Worm (Caenorhabditis elegans) whole organism, L4 larva: ENCODE measurements around the gene F59E12.17.

Experiments used
- F37D6.2 ChIP-seq: sonication (generic microtip); optimal IDR thresholded peaks from 2 replicates; lab custom pipeline; 2016; ENCODE audit warnings: mild to moderate bottlenecking, missing genetic modification characterization, missing compliant biosample characterization
- T26A8.4 ChIP-seq: fragments of 200-800 bp; sonication (Bioruptor generic); IDR thresholded peaks from 2 replicates; pipeline ENCODE4 v1.3.6; 2022; ENCODE audit warnings: missing genetic modification characterization, missing compliant biosample characterization
- Y48G9A.11 ChIP-seq: fragments of 200-800 bp; sonication (Bioruptor generic); IDR thresholded peaks from 2 replicates; pipeline ENCODE4 v1.3.6; 2022; ENCODE audit warnings: missing genetic modification reagents, missing genetic modification characterization, missing compliant biosample characterization
- aha-1 ChIP-seq: fragments of 150-350 bp; peaks from one replicate; lab custom pipeline; 2014; ENCODE audit warnings: missing biosample characterization, missing genetic modification characterization
- ama-1 ChIP-seq: fragments of 150-350 bp; optimal IDR thresholded peaks from 2 replicates; lab custom pipeline; 2014; ENCODE audit warnings: inconsistent platforms, mixed read lengths
- arid-1 ChIP-seq: fragments of 200-800 bp; sonication (Bioruptor generic); conservative IDR thresholded peaks from 2 replicates; pipeline ENCODE4 v1.3.6; 2022; ENCODE audit warnings: missing genetic modification reagents, missing genetic modification characterization, missing compliant biosample characterization
- ceh-28 ChIP-seq: fragments of 150-350 bp; optimal IDR thresholded peaks from 2 replicates; lab custom pipeline; 2014; ENCODE audit warnings: missing biosample characterization, missing genetic modification reagents, missing genetic modification characterization
- ceh-44 ChIP-seq: fragments of 200-800 bp; sonication (Bioruptor generic); IDR thresholded peaks from 2 replicates; pipeline ENCODE4 v1.3.6; 2022; ENCODE audit warnings: missing genetic modification reagents, missing genetic modification characterization, missing compliant biosample characterization
- ceh-82 ChIP-seq: sonication (generic microtip); optimal IDR thresholded peaks from 2 replicates; lab custom pipeline; 2017; ENCODE audit warnings: missing biosample characterization, missing genetic modification characterization
- daf-12 ChIP-seq: fragments of 150-350 bp; optimal IDR thresholded peaks from 2 replicates; lab custom pipeline; 2014; ENCODE audit warnings: missing biosample characterization, missing genetic modification reagents, missing genetic modification characterization
- daf-19 ChIP-seq: fragments of 200-800 bp; sonication (Bioruptor generic); conservative IDR thresholded peaks from 2 replicates; pipeline ENCODE4 v1.3.6; 2022; ENCODE audit warnings: missing genetic modification characterization, missing compliant biosample characterization
- dmd-8 ChIP-seq: fragments of 200-800 bp; sonication (Bioruptor generic); IDR thresholded peaks from 2 replicates; pipeline ENCODE4 v1.3.6; 2022; ENCODE audit warnings: missing genetic modification characterization, missing compliant biosample characterization
- dpl-1 ChIP-seq: fragments of 150-350 bp; optimal IDR thresholded peaks from 2 replicates; lab custom pipeline; 2014; ENCODE audit warnings: missing biosample characterization, missing genetic modification reagents, missing genetic modification characterization
- fkh-10 ChIP-seq: fragments of 150-350 bp; optimal IDR thresholded peaks from 2 replicates; lab custom pipeline; 2014; ENCODE audit warnings: missing biosample characterization, missing genetic modification reagents, missing genetic modification characterization
- gei-8 ChIP-seq: fragments of 200-800 bp; sonication (Bioruptor generic); optimal IDR thresholded peaks from 2 replicates; lab custom pipeline; 2018; ENCODE audit warnings: mild to moderate bottlenecking, missing genetic modification characterization, missing compliant biosample characterization
- hif-1 ChIP-seq, 2 experiments: sonication (generic microtip); optimal IDR thresholded peaks; 2 replicates each; lab custom pipeline; 2016 to 2017; ENCODE audit warnings: missing compliant biosample characterization in 2 of 2, missing genetic modification characterization in 2 of 2, missing genetic modification reagents in 2 of 2, missing genotype in 2 of 2, mild to moderate bottlenecking in 1 of 2
- hlh-11 ChIP-seq: fragments of 200-800 bp; sonication (Bioruptor generic); optimal IDR thresholded peaks from 2 replicates; lab custom pipeline; 2018; ENCODE audit warnings: mild to moderate bottlenecking, missing genetic modification characterization, missing compliant biosample characterization
- hlh-30 ChIP-seq: sonication (generic microtip); optimal IDR thresholded peaks from 2 replicates; lab custom pipeline; 2017; ENCODE audit warnings: antibody characterized with exemption, mild to moderate bottlenecking, missing genetic modification characterization, missing compliant biosample characterization; ENCODE audit not compliant: insufficient read depth
- hmg-1.1 ChIP-seq: fragments of 200-800 bp; sonication (Bioruptor generic); IDR thresholded peaks from 2 replicates; pipeline ENCODE4 v1.3.6; 2022; ENCODE audit warnings: missing genetic modification reagents, missing genetic modification characterization, missing compliant biosample characterization
- lin-15B ChIP-seq: fragments of 150-350 bp; sonication (generic microtip); optimal IDR thresholded peaks from 3 replicates; lab custom pipeline; 2014; ENCODE audit warnings: missing biosample characterization, missing genetic modification characterization
- lin-38 ChIP-seq: fragments of 200-800 bp; sonication (Bioruptor generic); IDR thresholded peaks from 2 replicates; pipeline ENCODE4 v1.3.6; 2022; ENCODE audit warnings: missing genetic modification reagents, missing genetic modification characterization, missing compliant biosample characterization
- lir-3 ChIP-seq: sonication (generic microtip); optimal IDR thresholded peaks from 2 replicates; lab custom pipeline; 2016; ENCODE audit warnings: mild to moderate bottlenecking, missing genetic modification characterization, missing compliant biosample characterization
- lsy-2 ChIP-seq, 2 experiments: fragments of 150-350 bp in 1 of 2; sonication (generic microtip) in 1 of 2; optimal IDR thresholded peaks; 2 replicates each; lab custom pipeline; 2014 to 2017; ENCODE audit warnings: missing biosample characterization in 2 of 2, missing genetic modification characterization in 2 of 2
- mdl-1 ChIP-seq, 2 experiments: fragments of 150-350 bp in 1 of 2; sonication (generic microtip) in 1 of 2; optimal IDR thresholded peaks; 2 replicates each; lab custom pipeline; 2014 to 2017; ENCODE audit warnings: missing biosample characterization in 2 of 2, missing genetic modification characterization in 2 of 2
- mes-2 ChIP-seq: sonication (generic microtip); optimal IDR thresholded peaks from 2 replicates; lab custom pipeline; 2016; ENCODE audit warnings: missing genotype, mild to moderate bottlenecking, missing genetic modification characterization, missing compliant biosample characterization; ENCODE audit not compliant: poor library complexity, severe bottlenecking
- nhr-10 ChIP-seq: fragments of 150-350 bp; optimal IDR thresholded peaks from 2 replicates; lab custom pipeline; 2014; ENCODE audit warnings: missing biosample characterization, missing genetic modification characterization
- nhr-102 ChIP-seq: sonication (generic microtip); optimal IDR thresholded peaks from 2 replicates; lab custom pipeline; 2016; ENCODE audit warnings: mild to moderate bottlenecking, missing genetic modification characterization, moderate library complexity, missing compliant biosample characterization
- nhr-237 ChIP-seq: sonication (generic microtip); optimal IDR thresholded peaks from 2 replicates; lab custom pipeline; 2017; ENCODE audit warnings: missing biosample characterization, missing genetic modification characterization
- nhr-25 ChIP-seq: sonication (generic microtip); optimal IDR thresholded peaks from 2 replicates; lab custom pipeline; 2017; ENCODE audit warnings: missing genetic modification characterization, mild to moderate bottlenecking, missing compliant biosample characterization, antibody characterized with exemption, moderate library complexity, borderline replicate concordance; ENCODE audit not compliant: insufficient read depth
- nhr-28 ChIP-seq: fragments of 150-350 bp; optimal IDR thresholded peaks from 2 replicates; lab custom pipeline; 2014; ENCODE audit warnings: missing biosample characterization, missing genetic modification characterization
- nhr-41 ChIP-seq: fragments of 200-800 bp; sonication (Bioruptor generic); IDR thresholded peaks from 2 replicates; pipeline ENCODE4 v1.3.6; 2022; ENCODE audit warnings: missing genetic modification reagents, missing genetic modification characterization, missing compliant biosample characterization
- nhr-6 ChIP-seq: fragments of 150-350 bp; optimal IDR thresholded peaks from 2 replicates; lab custom pipeline; 2014; ENCODE audit warnings: missing biosample characterization, missing genetic modification characterization
- nhr-77 ChIP-seq: fragments of 150-350 bp; optimal IDR thresholded peaks from 2 replicates; lab custom pipeline; 2014; ENCODE audit warnings: missing biosample characterization, missing genetic modification characterization
- pha-4 ChIP-seq, 2 experiments: fragments of 150-350 bp in 1 of 2; fragments of 200-800 bp in 1 of 2; sonication (Bioruptor generic) in 1 of 2; IDR thresholded peaks in 1 of 2; optimal IDR thresholded peaks in 1 of 2; 2 replicates each; pipeline versions ENCODE4 v1.3.6 to Lab custom; 2014 to 2022; ENCODE audit warnings: missing genetic modification characterization in 2 of 2, missing genetic modification reagents in 2 of 2, missing biosample characterization in 1 of 2, missing compliant biosample characterization in 1 of 2
- pqm-1 ChIP-seq: sonication (generic microtip); optimal IDR thresholded peaks from 2 replicates; lab custom pipeline; 2017; ENCODE audit warnings: missing biosample characterization, missing genetic modification characterization
- rbr-2 ChIP-seq: sonication (generic microtip); optimal IDR thresholded peaks from 2 replicates; lab custom pipeline; 2016; ENCODE audit warnings: missing genotype, missing genetic modification characterization, missing compliant biosample characterization
- skn-1 ChIP-seq: fragments of 150-350 bp; optimal IDR thresholded peaks from 2 replicates; lab custom pipeline; 2014; ENCODE audit warnings: missing biosample characterization, missing genetic modification characterization
- spr-3 ChIP-seq: fragments of 200-800 bp; sonication (Bioruptor generic); optimal IDR thresholded peaks from 2 replicates; lab custom pipeline; 2018; ENCODE audit warnings: mild to moderate bottlenecking, missing genetic modification characterization, missing compliant biosample characterization
- unc-130 ChIP-seq: sonication (generic microtip); optimal IDR thresholded peaks from 2 replicates; lab custom pipeline; 2016; ENCODE audit warnings: missing genetic modification reagents, missing genetic modification characterization, missing compliant biosample characterization
- unc-62 ChIP-seq, 3 experiments: fragments of 150-350 bp in 1 of 3; sonication (generic microtip); optimal IDR thresholded peaks in 2 of 3; peaks in 1 of 3; 1 replicate in 1 of 3; 2 replicates in 2 of 3; lab custom pipeline; 2014 to 2017; ENCODE audit warnings: missing biosample characterization in 3 of 3, missing genetic modification characterization in 3 of 3, missing genetic modification reagents in 3 of 3, missing genotype in 1 of 3
- vab-7 ChIP-seq: fragments of 200-800 bp; sonication (Bioruptor generic); IDR thresholded peaks from 2 replicates; pipeline ENCODE4 v1.3.6; 2022; ENCODE audit warnings: missing genetic modification reagents, missing genetic modification characterization, missing compliant biosample characterization
- zip-2 ChIP-seq: fragments of 150-350 bp; optimal IDR thresholded peaks from 2 replicates; lab custom pipeline; 2014; ENCODE audit warnings: missing biosample characterization, missing genetic modification characterization
- ztf-11 ChIP-seq: fragments of 150-350 bp; optimal IDR thresholded peaks from 2 replicates; lab custom pipeline; 2014; ENCODE audit warnings: missing biosample characterization, missing genetic modification characterization

F59E12.17 gene

DNA sequence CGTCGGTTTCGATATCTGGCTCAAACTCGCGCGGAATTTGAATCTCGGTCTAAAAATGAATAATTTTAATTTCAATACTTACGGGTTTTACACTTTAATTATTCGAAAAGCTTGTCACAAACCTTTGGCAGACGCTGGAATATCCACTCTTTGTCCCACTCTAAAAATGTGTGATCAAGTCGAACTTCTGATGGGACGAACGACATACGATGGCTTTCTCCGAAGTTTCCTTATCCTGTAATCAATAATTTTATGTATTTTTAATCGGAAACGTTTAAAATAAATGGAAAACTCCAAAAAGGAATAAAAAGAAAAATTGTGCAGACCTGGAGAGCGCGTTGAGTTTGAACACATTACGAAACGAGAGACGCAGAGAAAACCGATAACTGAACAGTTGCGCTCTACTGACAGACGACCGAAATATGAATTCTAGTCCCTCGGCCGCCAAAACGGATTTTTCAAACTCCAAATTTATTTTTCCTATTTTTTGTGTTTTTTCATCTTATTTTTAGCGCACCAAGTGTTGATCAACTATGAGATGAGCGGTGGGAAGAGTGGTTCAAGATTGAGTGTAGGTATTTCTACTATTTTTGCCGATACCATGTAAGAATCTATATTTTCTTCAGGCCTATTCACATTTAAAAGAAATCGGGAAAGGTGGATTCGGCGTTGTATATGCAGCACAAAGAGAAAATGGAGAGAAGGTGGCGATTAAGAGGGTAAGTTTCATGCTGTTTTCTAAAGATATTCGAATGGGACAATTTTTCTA is at the start of gene F59E12.17, which contains the start of the genes sam-4 and zyg-1:
Gene F59E12.17 (minus strand): TSS at position 235 of the 769 bp plus-strand sequence.
Gene sam-4 (minus strand): TSS at position 51 of the 769 bp plus-strand sequence.
Gene zyg-1 (plus strand): TSS at position 513 of the 769 bp plus-strand sequence.
- no peak for TF ChIP-seq nhr-25 (tag; lab: Kevin White, UChicago)
- peak; percentile 53 for TF ChIP-seq hmg-1.1 (GFP tag; lab: Robert Waterston, UW)
- peak; percentile 13 for TF ChIP-seq fkh-10
- TF ChIP-seq nhr-28 (tag; lab: Kevin White, UChicago), result peak; percentile 52
- TF ChIP-seq ztf-11 (tag; lab: Kevin White, UChicago), result no peak
- TF ChIP-seq ceh-28 (tag; lab: Kevin White, UChicago), result no peak
- no peak for TF ChIP-seq gei-8 (GFP tag; lab: Kevin White, UChicago)
- TF ChIP-seq unc-130 (GFP tag; lab: Kevin White, UChicago), result peak; percentile 88
- no peak for TF ChIP-seq lir-3 (tag; lab: Kevin White, UChicago)
- TF ChIP-seq skn-1 (tag; lab: Kevin White, UChicago), result no peak
- TF ChIP-seq nhr-77 (tag; lab: Kevin White, UChicago), result peak; percentile 29
- no peak for TF ChIP-seq spr-3 (GFP tag; lab: Kevin White, UChicago)
- no peak for TF ChIP-seq zip-2 (tag; lab: Kevin White, UChicago)
- TF ChIP-seq hlh-11 (tag; lab: Kevin White, UChicago), result peak; percentile 8
- no peak for TF ChIP-seq nhr-102 (tag; lab: Kevin White, UChicago)
- peak in 1 of 2 experiments; percentile 52 for TF ChIP-seq unc-62 (GFP tag; optimal IDR thresholded peaks at IDR 0.05 in 1 of 2; lab: Kevin White, UChicago)
- TF ChIP-seq unc-62 (tag; optimal IDR thresholded peaks at IDR 0.05; lab: Kevin White, UChicago), result no peak
- TF ChIP-seq vab-7 (GFP tag; lab: Robert Waterston, UW), result no peak
- no peak for TF ChIP-seq nhr-41 (GFP tag; lab: Robert Waterston, UW)
- peak; percentile 74 for TF ChIP-seq dpl-1
- peak; percentile 31 for TF ChIP-seq lin-15B (tag; lab: Kevin White, UChicago)
- peak; percentile 94 for TF ChIP-seq mes-2 (tag; lab: Kevin White, UChicago)
- peak; percentile 24 for TF ChIP-seq rbr-2 (tag; lab: Kevin White, UChicago)
- TF ChIP-seq nhr-10, result no peak
- peak in 1 of 2 experiments; percentile 81 for TF ChIP-seq lsy-2 (tag; optimal IDR thresholded peaks at IDR 0.05; lab: Kevin White, UChicago)
- 0 out of 2 replicates have a peak, but pooled peaks have one; percentile 17 for TF ChIP-seq arid-1
- peak; percentile 50 for TF ChIP-seq aha-1 (tag; lab: Kevin White, UChicago)
- peak; percentile 92 for TF ChIP-seq lin-38
- peak; percentile 77 for TF ChIP-seq nhr-6
- peak; percentile 75; the same call in 1 of the 2 replicates for TF ChIP-seq ceh-44 (GFP tag; lab: Robert Waterston, UW)
- no peak for TF ChIP-seq pha-4 (GFP tag; IDR thresholded peaks at IDR 0.05; lab: Robert Waterston, UW)
- peak; percentile 70 for TF ChIP-seq pha-4 (tag; optimal IDR thresholded peaks at IDR 0.05; lab: Kevin White, UChicago)
- TF ChIP-seq mdl-1 (tag; optimal IDR thresholded peaks at IDR 0.05; lab: Kevin White, UChicago), result peak in 1 of 2 experiments; percentile 9
- no peak for TF ChIP-seq daf-12
- TF ChIP-seq Y48G9A.11 (GFP tag; lab: Robert Waterston, UW), result peak; percentile 50; the same call in 1 of the 2 replicates
- TF ChIP-seq nhr-237 (tag; lab: Kevin White, UChicago), result no peak
- TF ChIP-seq T26A8.4 (GFP tag; lab: Robert Waterston, UW), result no peak
- TF ChIP-seq hif-1 (tag; optimal IDR thresholded peaks at IDR 0.05; lab: Kevin White, UChicago), result peak in 1 of 2 experiments; percentile 70

DNA sequence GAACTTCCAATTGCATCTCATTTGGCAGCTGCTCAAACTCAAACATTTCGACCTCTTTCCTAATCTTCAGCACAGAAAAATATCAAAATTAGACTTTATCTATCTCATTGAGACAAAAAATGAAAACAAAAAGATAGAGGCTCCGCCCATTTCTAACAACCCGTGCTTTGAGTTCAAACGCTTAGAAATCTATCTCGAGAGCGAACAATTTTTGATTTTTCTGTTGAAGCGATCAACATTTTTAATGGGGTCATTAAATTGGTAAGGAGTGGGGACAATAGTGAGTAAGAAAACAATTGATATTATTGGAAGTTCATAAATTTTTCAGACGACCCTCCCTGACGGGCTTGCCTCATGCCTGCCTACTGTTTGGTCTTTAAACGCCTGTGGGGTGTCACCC is 49.6 kb upstream of the F59E12.17 start, which contains the start of the genes C25H3.10 and C25H3.1:
Gene C25H3.10 (minus strand): TSS at position 101 of the 400 bp plus-strand sequence.
Gene C25H3.1 (plus strand): TSS at position 203 of the 400 bp plus-strand sequence.
- TF ChIP-seq lin-38, result no peak
- no peak for TF ChIP-seq dmd-8
- TF ChIP-seq nhr-28 (tag; lab: Kevin White, UChicago), result peak; percentile 12
- TF ChIP-seq F37D6.2 (tag; lab: Kevin White, UChicago), result no peak
- TF ChIP-seq pqm-1 (tag; lab: Kevin White, UChicago), result no peak
- TF ChIP-seq daf-19 (GFP tag; lab: Robert Waterston, UW), result no peak
- no peak for TF ChIP-seq rbr-2 (tag; lab: Kevin White, UChicago)
- TF ChIP-seq ceh-82, result no peak
- no peak for TF ChIP-seq ama-1
- peak; percentile 19 for TF ChIP-seq hlh-30 (tag; lab: Kevin White, UChicago)
- TF ChIP-seq T26A8.4 (GFP tag; lab: Robert Waterston, UW), result no peak
